Worm (Caenorhabditis elegans) whole organism, L4 larva: ENCODE measurements around the gene C55A6.12.

Experiments
- F49E8.2 ChIP-seq: sonication (generic microtip); optimal IDR thresholded peaks from 2 replicates; lab custom pipeline; 2016; ENCODE audit warnings: missing compliant biosample characterization, mild to moderate bottlenecking, missing genetic modification characterization, borderline replicate concordance
- R02D3.7 ChIP-seq: fragments of 150-350 bp; sonication (generic microtip); optimal IDR thresholded peaks from 3 replicates; lab custom pipeline; 2014; ENCODE audit warnings: missing biosample characterization, missing genetic modification characterization
- T26A8.4 ChIP-seq: fragments of 200-800 bp; sonication (Bioruptor generic); IDR thresholded peaks from 2 replicates; pipeline ENCODE4 v1.3.6; 2022; ENCODE audit warnings: missing genetic modification characterization, missing compliant biosample characterization
- Y5F2A.4 ChIP-seq: fragments of 200-800 bp; sonication (Bioruptor generic); optimal IDR thresholded peaks from 2 replicates; lab custom pipeline; 2018; ENCODE audit warnings: mild to moderate bottlenecking, missing genetic modification characterization, missing compliant biosample characterization
- ZK546.5 ChIP-seq, 2 experiments: sonication (generic microtip); optimal IDR thresholded peaks; 2 replicates each; lab custom pipeline; 2017; ENCODE audit warnings: missing biosample characterization in 2 of 2, missing genetic modification characterization in 2 of 2
- aha-1 ChIP-seq: fragments of 150-350 bp; peaks from one replicate; lab custom pipeline; 2014; ENCODE audit warnings: missing biosample characterization, missing genetic modification characterization
- aly-2 ChIP-seq: sonication (generic microtip); optimal IDR thresholded peaks from 2 replicates; lab custom pipeline; 2018; ENCODE audit warnings: missing biosample characterization, missing genetic modification characterization
- arid-1 ChIP-seq: fragments of 200-800 bp; sonication (Bioruptor generic); conservative IDR thresholded peaks from 2 replicates; pipeline ENCODE4 v1.3.6; 2022; ENCODE audit warnings: missing genetic modification reagents, missing genetic modification characterization, missing compliant biosample characterization
- attf-4 ChIP-seq: sonication (generic microtip); optimal IDR thresholded peaks from 3 replicates; lab custom pipeline; 2017; ENCODE audit warnings: missing biosample characterization, missing genetic modification characterization
- ceh-20 ChIP-seq: fragments of 200-800 bp; sonication (Bioruptor generic); IDR thresholded peaks from 2 replicates; pipeline ENCODE4 v1.3.6; 2022; ENCODE audit warnings: missing genetic modification reagents, missing genetic modification characterization, missing compliant biosample characterization
- ceh-44 ChIP-seq: fragments of 200-800 bp; sonication (Bioruptor generic); IDR thresholded peaks from 2 replicates; pipeline ENCODE4 v1.3.6; 2022; ENCODE audit warnings: missing genetic modification reagents, missing genetic modification characterization, missing compliant biosample characterization
- ceh-62 ChIP-seq: sonication (generic microtip); optimal IDR thresholded peaks from 2 replicates; lab custom pipeline; 2017; ENCODE audit warnings: missing biosample characterization, missing genetic modification characterization
- ceh-82 ChIP-seq: sonication (generic microtip); optimal IDR thresholded peaks from 2 replicates; lab custom pipeline; 2017; ENCODE audit warnings: missing biosample characterization, missing genetic modification characterization
- ces-1 ChIP-seq: fragments of 150-350 bp; sonication (generic microtip); optimal IDR thresholded peaks from 4 replicates; lab custom pipeline; 2014; ENCODE audit warnings: missing biosample characterization, missing genetic modification reagents, missing genetic modification characterization
- daf-16 ChIP-seq, 3 experiments: sonication (generic microtip); optimal IDR thresholded peaks; 2 replicates each; lab custom pipeline; 2016 to 2017; ENCODE audit warnings: missing genetic modification characterization in 3 of 3, missing genetic modification reagents in 3 of 3, mild to moderate bottlenecking in 2 of 3, missing compliant biosample characterization in 2 of 3, missing biosample characterization in 1 of 3, moderate library complexity in 1 of 3
- daf-8 ChIP-seq: fragments of 200-800 bp; sonication (Bioruptor generic); IDR thresholded peaks from 2 replicates; pipeline ENCODE4 v1.3.6; 2022; ENCODE audit warnings: missing genetic modification characterization, missing compliant biosample characterization
- dmd-6 ChIP-seq: fragments of 200-800 bp; sonication (Bioruptor generic); IDR thresholded peaks from 2 replicates; pipeline ENCODE4 v1.3.6; 2022; ENCODE audit warnings: missing genetic modification reagents, missing genetic modification characterization, missing compliant biosample characterization
- dmd-9 ChIP-seq: fragments of 200-800 bp; sonication (Bioruptor generic); IDR thresholded peaks from 2 replicates; pipeline ENCODE4 v1.3.6; 2022; ENCODE audit warnings: missing genetic modification reagents, missing genetic modification characterization, missing compliant biosample characterization
- duxl-1 ChIP-seq: sonication (generic microtip); optimal IDR thresholded peaks from 2 replicates; lab custom pipeline; 2016; ENCODE audit warnings: mild to moderate bottlenecking, missing genetic modification characterization, moderate library complexity, missing compliant biosample characterization; ENCODE audit not compliant: poor library complexity
- dve-1 ChIP-seq: sonication (generic microtip); optimal IDR thresholded peaks from 2 replicates; lab custom pipeline; 2017; ENCODE audit warnings: antibody characterized with exemption, mild to moderate bottlenecking, missing genetic modification characterization, missing compliant biosample characterization; ENCODE audit not compliant: insufficient read depth
- egl-27 ChIP-seq: sonication (generic microtip); optimal IDR thresholded peaks from 3 replicates; lab custom pipeline; 2017; ENCODE audit warnings: missing biosample characterization, missing genetic modification reagents, missing genetic modification characterization
- fkh-10 ChIP-seq: fragments of 150-350 bp; optimal IDR thresholded peaks from 2 replicates; lab custom pipeline; 2014; ENCODE audit warnings: missing biosample characterization, missing genetic modification reagents, missing genetic modification characterization
- fos-1 ChIP-seq: fragments of 150-350 bp; optimal IDR thresholded peaks from 2 replicates; lab custom pipeline; 2014; ENCODE audit warnings: missing biosample characterization, missing genetic modification characterization
- hif-1 ChIP-seq, 2 experiments: sonication (generic microtip); optimal IDR thresholded peaks; 2 replicates each; lab custom pipeline; 2016 to 2017; ENCODE audit warnings: missing compliant biosample characterization in 2 of 2, missing genetic modification characterization in 2 of 2, missing genetic modification reagents in 2 of 2, missing genotype in 2 of 2, mild to moderate bottlenecking in 1 of 2
- hlh-11 ChIP-seq: fragments of 200-800 bp; sonication (Bioruptor generic); optimal IDR thresholded peaks from 2 replicates; lab custom pipeline; 2018; ENCODE audit warnings: mild to moderate bottlenecking, missing genetic modification characterization, missing compliant biosample characterization
- hlh-30 ChIP-seq: sonication (generic microtip); optimal IDR thresholded peaks from 2 replicates; lab custom pipeline; 2017; ENCODE audit warnings: antibody characterized with exemption, mild to moderate bottlenecking, missing genetic modification characterization, missing compliant biosample characterization; ENCODE audit not compliant: insufficient read depth
- jun-1 ChIP-seq: fragments of 150-350 bp; optimal IDR thresholded peaks from 2 replicates; lab custom pipeline; 2014; ENCODE audit warnings: missing biosample characterization, missing genetic modification reagents, missing genetic modification characterization
- lin-1 ChIP-seq: fragments of 200-800 bp; sonication (Bioruptor generic); IDR thresholded peaks from 2 replicates; pipeline ENCODE4 v1.3.6; 2022; ENCODE audit warnings: missing genetic modification reagents, missing genetic modification characterization, missing compliant biosample characterization
- lin-38 ChIP-seq: fragments of 200-800 bp; sonication (Bioruptor generic); IDR thresholded peaks from 2 replicates; pipeline ENCODE4 v1.3.6; 2022; ENCODE audit warnings: missing genetic modification reagents, missing genetic modification characterization, missing compliant biosample characterization
- lir-3 ChIP-seq: sonication (generic microtip); optimal IDR thresholded peaks from 2 replicates; lab custom pipeline; 2016; ENCODE audit warnings: mild to moderate bottlenecking, missing genetic modification characterization, missing compliant biosample characterization
- lsy-2 ChIP-seq, 2 experiments: fragments of 150-350 bp in 1 of 2; sonication (generic microtip) in 1 of 2; optimal IDR thresholded peaks; 2 replicates each; lab custom pipeline; 2014 to 2017; ENCODE audit warnings: missing biosample characterization in 2 of 2, missing genetic modification characterization in 2 of 2
- mdl-1 ChIP-seq, 2 experiments: fragments of 150-350 bp in 1 of 2; sonication (generic microtip) in 1 of 2; optimal IDR thresholded peaks; 2 replicates each; lab custom pipeline; 2014 to 2017; ENCODE audit warnings: missing biosample characterization in 2 of 2, missing genetic modification characterization in 2 of 2
- mdt-29 ChIP-seq: fragments of 200-800 bp; sonication (Bioruptor generic); IDR thresholded peaks from 2 replicates; pipeline ENCODE4 v1.3.6; 2022; ENCODE audit warnings: missing genetic modification reagents, missing genetic modification characterization, missing compliant biosample characterization
- mxl-2 ChIP-seq: fragments of 200-800 bp; sonication (Bioruptor generic); conservative IDR thresholded peaks from 2 replicates; pipeline ENCODE4 v1.3.6; 2022; ENCODE audit warnings: missing genetic modification reagents, missing genetic modification characterization, missing compliant biosample characterization
- mxl-3 ChIP-seq: fragments of 200-800 bp; sonication (Bioruptor generic); optimal IDR thresholded peaks from 2 replicates; lab custom pipeline; 2018; ENCODE audit warnings: mild to moderate bottlenecking, missing genetic modification characterization, missing compliant biosample characterization
- nhr-10 ChIP-seq: fragments of 150-350 bp; optimal IDR thresholded peaks from 2 replicates; lab custom pipeline; 2014; ENCODE audit warnings: missing biosample characterization, missing genetic modification characterization
- nhr-102 ChIP-seq: sonication (generic microtip); optimal IDR thresholded peaks from 2 replicates; lab custom pipeline; 2016; ENCODE audit warnings: mild to moderate bottlenecking, missing genetic modification characterization, moderate library complexity, missing compliant biosample characterization
- nhr-111 ChIP-seq: fragments of 200-800 bp; sonication (Bioruptor generic); optimal IDR thresholded peaks from 2 replicates; lab custom pipeline; 2018; ENCODE audit warnings: mild to moderate bottlenecking, missing genetic modification characterization, missing compliant biosample characterization
- nhr-41 ChIP-seq: fragments of 200-800 bp; sonication (Bioruptor generic); IDR thresholded peaks from 2 replicates; pipeline ENCODE4 v1.3.6; 2022; ENCODE audit warnings: missing genetic modification reagents, missing genetic modification characterization, missing compliant biosample characterization
- nhr-77 ChIP-seq: fragments of 150-350 bp; optimal IDR thresholded peaks from 2 replicates; lab custom pipeline; 2014; ENCODE audit warnings: missing biosample characterization, missing genetic modification characterization
- php-3 ChIP-seq: fragments of 200-800 bp; sonication (Bioruptor generic); IDR thresholded peaks from 2 replicates; pipeline ENCODE4 v1.3.6; 2022; ENCODE audit warnings: missing genetic modification reagents, missing genetic modification characterization, missing compliant biosample characterization
- rbr-2 ChIP-seq: sonication (generic microtip); optimal IDR thresholded peaks from 2 replicates; lab custom pipeline; 2016; ENCODE audit warnings: missing genotype, missing genetic modification characterization, missing compliant biosample characterization
- set-16 ChIP-seq: fragments of 200-800 bp; sonication (Bioruptor generic); IDR thresholded peaks from 2 replicates; pipeline ENCODE4 v1.3.6; 2022; ENCODE audit warnings: missing genetic modification reagents, missing genetic modification characterization, missing compliant biosample characterization
- snpc-1.2 ChIP-seq: fragments of 200-800 bp; sonication (Bioruptor generic); IDR thresholded peaks from 2 replicates; pipeline ENCODE4 v1.3.6; 2022; ENCODE audit warnings: missing genetic modification reagents, missing genetic modification characterization, missing compliant biosample characterization
- snpc-4 ChIP-seq: fragments of 150-350 bp; optimal IDR thresholded peaks from 2 replicates; lab custom pipeline; 2014; ENCODE audit warnings: missing biosample characterization, missing genetic modification characterization
- spr-1 ChIP-seq: sonication (generic microtip); optimal IDR thresholded peaks from 2 replicates; lab custom pipeline; 2016; ENCODE audit warnings: mild to moderate bottlenecking, missing genetic modification characterization, missing compliant biosample characterization
- spr-3 ChIP-seq: fragments of 200-800 bp; sonication (Bioruptor generic); optimal IDR thresholded peaks from 2 replicates; lab custom pipeline; 2018; ENCODE audit warnings: mild to moderate bottlenecking, missing genetic modification characterization, missing compliant biosample characterization
- tag-97 ChIP-seq: fragments of 200-800 bp; sonication (Bioruptor generic); IDR thresholded peaks from 2 replicates; pipeline ENCODE4 v1.3.6; 2022; ENCODE audit warnings: missing genetic modification characterization, missing compliant biosample characterization
- zip-11 ChIP-seq: fragments of 200-800 bp; sonication (Bioruptor generic); IDR thresholded peaks from 2 replicates; pipeline ENCODE4 v1.3.6; 2022; ENCODE audit warnings: missing genetic modification characterization, missing compliant biosample characterization
- ztf-11 ChIP-seq: fragments of 150-350 bp; optimal IDR thresholded peaks from 2 replicates; lab custom pipeline; 2014; ENCODE audit warnings: missing biosample characterization, missing genetic modification characterization
- ztf-7 ChIP-seq: fragments of 150-350 bp; optimal IDR thresholded peaks from 2 replicates; lab custom pipeline; 2014; ENCODE audit warnings: missing biosample characterization, missing genetic modification characterization

Gene C55A6.12

ce11 chrV:11548914-11549406 lies 46.0 kb upstream of the C55A6.12 start, which contains the start of the genes F38B7.17 and F38B7.3 (continued):
- TF ChIP-seq ceh-44 (GFP tag; lab: Robert Waterston, UW) (no peak), lir-3 (tag; lab: Kevin White, UChicago) (no peak), nhr-111 (GFP tag; lab: Kevin White, UChicago) (no peak), ceh-20 (GFP tag; lab: Robert Waterston, UW) (no peak), mdl-1 (tag; optimal IDR thresholded peaks at IDR 0.05; lab: Kevin White, UChicago) (peak; percentile 66 to 91), dmd-9 (GFP tag; lab: Robert Waterston, UW) (no peak), spr-3 (GFP tag; lab: Kevin White, UChicago) (no peak), ceh-62 (tag; lab: Kevin White, UChicago) (no peak), arid-1 (GFP tag; lab: Robert Waterston, UW) (no peak), nhr-102 (tag; lab: Kevin White, UChicago) (no peak), ZK546.5 (tag; optimal IDR thresholded peaks at IDR 0.05; lab: Kevin White, UChicago) (no peak), mdt-29 (GFP tag; lab: Robert Waterston, UW) (no peak), ces-1 (GFP tag; lab: Kevin White, UChicago) (no peak), snpc-4 (tag; lab: Kevin White, UChicago) (no peak), lin-1 (no peak), nhr-41 (no peak), hlh-11 (peak; percentile 85), dmd-6 (GFP tag; lab: Robert Waterston, UW) (peak; percentile 55), egl-27 (tag; lab: Kevin White, UChicago) (no peak), R02D3.7 (tag; lab: Kevin White, UChicago) (no peak), php-3 (GFP tag; lab: Robert Waterston, UW) (no peak), daf-8 (GFP tag; lab: Robert Waterston, UW) (no peak), lsy-2 (tag; optimal IDR thresholded peaks at IDR 0.05; lab: Kevin White, UChicago) (peak in 1 of 2 experiments; percentile 61), fos-1 (tag; lab: Kevin White, UChicago) (no peak), fkh-10 (no peak), rbr-2 (peak; percentile 61), ztf-7 (tag; lab: Kevin White, UChicago) (peak; percentile 7), nhr-77 (tag; lab: Kevin White, UChicago) (no peak), T26A8.4 (GFP tag; lab: Robert Waterston, UW) (no peak), mxl-3 (GFP tag; lab: Kevin White, UChicago) (peak; percentile 63), tag-97 (GFP tag; lab: Robert Waterston, UW) (no peak), F49E8.2 (tag; lab: Kevin White, UChicago) (no peak), dve-1 (tag; lab: Kevin White, UChicago) (peak; percentile 83), spr-1 (tag; lab: Kevin White, UChicago) (no peak), hif-1 (tag; optimal IDR thresholded peaks at IDR 0.05; lab: Kevin White, UChicago) (no peak), hlh-30 (tag; lab: Kevin White, UChicago) (peak; percentile 93), mxl-2 (GFP tag; lab: Robert Waterston, UW) (no peak), Y5F2A.4 (GFP tag; lab: Kevin White, UChicago) (no peak), set-16 (no peak), snpc-1.2 (GFP tag; lab: Robert Waterston, UW) (no peak), nhr-10 (tag; lab: Kevin White, UChicago) (no peak), daf-16 (GFP tag; optimal IDR thresholded peaks at IDR 0.05; lab: Kevin White, UChicago) (no peak), daf-16 (tag; optimal IDR thresholded peaks at IDR 0.05; lab: Kevin White, UChicago) (peak; percentile 85), jun-1 (tag; lab: Kevin White, UChicago) (no peak), attf-4 (no peak), zip-11 (no peak), duxl-1 (tag; lab: Kevin White, UChicago) (no peak), ztf-11 (no peak), ceh-82 (tag; lab: Kevin White, UChicago) (no peak), lin-38 (GFP tag; lab: Robert Waterston, UW) (no peak), aly-2 (tag; lab: Kevin White, UChicago) (no peak), aha-1 (no peak)
